Worm (Caenorhabditis elegans): ENCODE results near the gene T22C8.1.

ce11 chrII:8617516-8617915 lies 4.9 kb downstream of the T22C8.1 start, which contains the start of gene chhy-1:
- TF ChIP-seq nhr-237 (tag; optimal IDR thresholded peaks at IDR 0.05) = no peak
- TF ChIP-seq unc-62 (GFP tag; optimal IDR thresholded peaks at IDR 0.05) = no peak
- TF ChIP-seq elt-2 (tag; optimal IDR thresholded peaks at IDR 0.05) = no peak
- no peak for TF ChIP-seq nhr-28 (tag; optimal IDR thresholded peaks at IDR 0.05)
- no peak for TF ChIP-seq lin-15B (tag; optimal IDR thresholded peaks at IDR 0.05)
- no peak for TF ChIP-seq ztf-11 (tag; optimal IDR thresholded peaks at IDR 0.05)
- no peak for TF ChIP-seq unc-39 (tag; optimal IDR thresholded peaks at IDR 0.05)
- TF ChIP-seq pha-4 (tag; optimal IDR thresholded peaks at IDR 0.05) = no peak
- TF ChIP-seq elt-1 (tag; optimal IDR thresholded peaks at IDR 0.05) = no peak
- no peak for TF ChIP-seq ZK546.5 (tag; optimal IDR thresholded peaks at IDR 0.05)
- no peak for TF ChIP-seq nhr-67 (tag; optimal IDR thresholded peaks at IDR 0.05)
- TF ChIP-seq tbx-2 (tag; optimal IDR thresholded peaks at IDR 0.05) = no peak
- TF ChIP-seq snpc-4 (tag; optimal IDR thresholded peaks at IDR 0.05) = no peak
- no peak for TF ChIP-seq mml-1 (tag; optimal IDR thresholded peaks at IDR 0.05)

All from whole organism, L3 larva.